Worm (Caenorhabditis elegans) whole organism, young adult: ENCODE results near the gene F49C5.5.
A peak's percentile ranks its signal among the peaks of the same experiment; 100 is the strongest.

Experiments
- B0019.2 ChIP-seq: fragments of 200-800 bp; sonication (Bioruptor generic); conservative IDR thresholded peaks from 2 replicates; pipeline ENCODE4 v1.3.6; 2022; ENCODE audit warnings: missing genetic modification reagents, missing genetic modification characterization, missing compliant biosample characterization
- B0035.1 ChIP-seq: sonication (generic microtip); optimal IDR thresholded peaks from 2 replicates; lab custom pipeline; 2016; ENCODE audit warnings: missing genetic modification characterization, mild to moderate bottlenecking, missing compliant biosample characterization, missing genotype, missing genetic modification reagents
- B0336.3 ChIP-seq: fragments of 200-800 bp; sonication (Bioruptor generic); IDR thresholded peaks from 2 replicates; pipeline ENCODE4 v1.3.6; 2022; ENCODE audit warnings: missing genetic modification characterization, missing compliant biosample characterization
- C17E4.6 ChIP-seq: fragments of 200-800 bp; sonication (Bioruptor generic); IDR thresholded peaks from 2 replicates; pipeline ENCODE4 v1.3.6; 2022; ENCODE audit warnings: missing genetic modification reagents, missing genetic modification characterization, missing compliant biosample characterization
- F39B2.1 ChIP-seq: fragments of 200-800 bp; sonication (Bioruptor generic); IDR thresholded peaks from 2 replicates; pipeline ENCODE4 v1.3.6; 2022; ENCODE audit warnings: missing genetic modification reagents, missing genetic modification characterization, missing compliant biosample characterization
- Y53F4B.3 ChIP-seq: fragments of 200-800 bp; sonication (Bioruptor generic); IDR thresholded peaks from 2 replicates; pipeline ENCODE4 v1.3.6; 2022; ENCODE audit warnings: missing genetic modification reagents, missing genetic modification characterization, missing compliant biosample characterization
- Y56A3A.18 ChIP-seq: fragments of 200-800 bp; sonication (Bioruptor generic); IDR thresholded peaks from 2 replicates; pipeline ENCODE4 v1.3.6; 2022; ENCODE audit warnings: missing genetic modification reagents, missing genetic modification characterization, missing compliant biosample characterization
- akir-1 ChIP-seq: fragments of 200-800 bp; sonication (Bioruptor generic); optimal IDR thresholded peaks from 2 replicates; lab custom pipeline; 2018; ENCODE audit warnings: mild to moderate bottlenecking, missing genetic modification characterization, moderate library complexity, missing compliant biosample characterization
- ama-1 ChIP-seq, 3 experiments: fragments of 150-350 bp in 1 of 3; sonication (generic microtip) in 2 of 3; optimal IDR thresholded peaks; 2 replicates each; lab custom pipeline; 2014 to 2018; ENCODE audit warnings: missing biosample characterization in 2 of 3, missing genetic modification characterization in 2 of 3, missing genetic modification reagents in 2 of 3
- atf-7 ChIP-seq: sonication (generic microtip); optimal IDR thresholded peaks from 2 replicates; lab custom pipeline; 2017; ENCODE audit warnings: mild to moderate bottlenecking, missing genetic modification characterization, missing compliant biosample characterization
- athp-1 ChIP-seq: sonication (generic microtip); optimal IDR thresholded peaks from 2 replicates; lab custom pipeline; 2017; ENCODE audit warnings: mild to moderate bottlenecking, missing genetic modification characterization, missing compliant biosample characterization
- ccch-3 ChIP-seq: fragments of 200-800 bp; sonication (Bioruptor generic); optimal IDR thresholded peaks from 2 replicates; lab custom pipeline; 2018; ENCODE audit warnings: mild to moderate bottlenecking, missing genetic modification characterization, missing compliant biosample characterization
- cebp-1 ChIP-seq, 2 experiments: fragments of 200-800 bp in 1 of 2; sonication (Bioruptor generic) in 1 of 2; sonication (generic microtip) in 1 of 2; IDR thresholded peaks in 1 of 2; optimal IDR thresholded peaks in 1 of 2; 2 replicates each; pipeline versions ENCODE4 v1.3.6 to Lab custom; 2017 to 2022; ENCODE audit warnings: missing compliant biosample characterization in 2 of 2, missing genetic modification characterization in 2 of 2, mild to moderate bottlenecking in 1 of 2, missing genetic modification reagents in 1 of 2, moderate library complexity in 1 of 2
- cebp-2 ChIP-seq: fragments of 200-800 bp; sonication (Bioruptor generic); IDR thresholded peaks from 2 replicates; pipeline ENCODE4 v1.3.6; 2022; ENCODE audit warnings: missing genetic modification characterization, missing compliant biosample characterization
- ceh-40 ChIP-seq: fragments of 200-800 bp; sonication (Bioruptor generic); IDR thresholded peaks from 2 replicates; pipeline ENCODE4 v1.3.6; 2022; ENCODE audit warnings: missing genetic modification characterization, missing compliant biosample characterization
- ceh-91 ChIP-seq: fragments of 200-800 bp; sonication (Bioruptor generic); IDR thresholded peaks from 2 replicates; pipeline ENCODE4 v1.3.6; 2022; ENCODE audit warnings: missing genetic modification reagents, missing genetic modification characterization, missing compliant biosample characterization
- chd-7 ChIP-seq: sonication (generic microtip); optimal IDR thresholded peaks from 2 replicates; lab custom pipeline; 2016; ENCODE audit warnings: mild to moderate bottlenecking, missing genetic modification characterization, moderate library complexity, missing compliant biosample characterization
- dpff-1 ChIP-seq: sonication (generic microtip); optimal IDR thresholded peaks from 2 replicates; lab custom pipeline; 2017; ENCODE audit warnings: mild to moderate bottlenecking, missing genetic modification characterization, missing compliant biosample characterization
- efl-1 ChIP-seq: fragments of 150-350 bp; optimal IDR thresholded peaks from 2 replicates; lab custom pipeline; 2014; ENCODE audit warnings: missing biosample characterization, missing genetic modification reagents, missing genetic modification characterization
- egl-18 ChIP-seq: fragments of 200-800 bp; sonication (Bioruptor generic); IDR thresholded peaks from 2 replicates; pipeline ENCODE4 v1.3.6; 2022; ENCODE audit warnings: missing genetic modification reagents, missing genetic modification characterization, missing compliant biosample characterization
- egl-44 ChIP-seq: fragments of 200-800 bp; sonication (Bioruptor generic); IDR thresholded peaks from 2 replicates; pipeline ENCODE4 v1.3.6; 2022; ENCODE audit warnings: missing genetic modification reagents, missing genetic modification characterization, missing compliant biosample characterization
- gei-17 ChIP-seq: fragments of 200-800 bp; sonication (Bioruptor generic); optimal IDR thresholded peaks from 2 replicates; lab custom pipeline; 2018; ENCODE audit warnings: mild to moderate bottlenecking, missing genetic modification characterization, missing compliant biosample characterization
- hlh-26 ChIP-seq: fragments of 200-800 bp; sonication (Bioruptor generic); conservative IDR thresholded peaks from 2 replicates; pipeline ENCODE4 v1.3.6; 2022; ENCODE audit warnings: missing genetic modification reagents, missing genetic modification characterization, missing compliant biosample characterization
- hmg-1.2 ChIP-seq: fragments of 200-800 bp; sonication (Bioruptor generic); IDR thresholded peaks from 2 replicates; pipeline ENCODE4 v1.3.6; 2022; ENCODE audit warnings: missing genetic modification reagents, missing genetic modification characterization, missing compliant biosample characterization
- hmg-20 ChIP-seq: fragments of 200-800 bp; sonication (Bioruptor generic); IDR thresholded peaks from 2 replicates; pipeline ENCODE4 v1.3.6; 2022; ENCODE audit warnings: missing genetic modification reagents, missing genetic modification characterization, missing compliant biosample characterization
- lag-1 ChIP-seq: fragments of 200-800 bp; sonication (Bioruptor generic); IDR thresholded peaks from 2 replicates; pipeline ENCODE4 v1.3.6; 2022; ENCODE audit warnings: missing genetic modification reagents, missing genetic modification characterization, missing compliant biosample characterization
- lin-40 ChIP-seq: sonication (generic microtip); optimal IDR thresholded peaks from 2 replicates; lab custom pipeline; 2016; ENCODE audit warnings: missing genetic modification characterization, mild to moderate bottlenecking, missing compliant biosample characterization, missing genotype, missing genetic modification reagents
- lir-1 ChIP-seq: fragments of 200-800 bp; sonication (Bioruptor generic); conservative IDR thresholded peaks from 2 replicates; pipeline ENCODE4 v1.3.6; 2022; ENCODE audit warnings: missing genetic modification reagents, missing genetic modification characterization, missing compliant biosample characterization
- madf-3 ChIP-seq: fragments of 200-800 bp; sonication (Bioruptor generic); IDR thresholded peaks from 2 replicates; pipeline ENCODE4 v1.3.6; 2022; ENCODE audit warnings: missing genetic modification reagents, missing genetic modification characterization, missing compliant biosample characterization
- madf-6 ChIP-seq: fragments of 200-800 bp; sonication (Bioruptor generic); IDR thresholded peaks from 2 replicates; pipeline ENCODE4 v1.3.6; 2022; ENCODE audit warnings: missing genetic modification reagents, missing genetic modification characterization, missing compliant biosample characterization
- madf-8 ChIP-seq: fragments of 200-800 bp; sonication (Bioruptor generic); conservative IDR thresholded peaks from 2 replicates; pipeline ENCODE4 v1.3.6; 2022; ENCODE audit warnings: missing genetic modification reagents, missing genetic modification characterization, missing compliant biosample characterization
- mel-28 ChIP-seq: sonication (generic microtip); optimal IDR thresholded peaks from 2 replicates; lab custom pipeline; 2016; ENCODE audit warnings: borderline replicate concordance, mild to moderate bottlenecking, missing genetic modification characterization, missing compliant biosample characterization
- mxl-1 ChIP-seq: sonication (generic microtip); optimal IDR thresholded peaks from 2 replicates; lab custom pipeline; 2016; ENCODE audit warnings: missing genetic modification characterization, missing compliant biosample characterization
- pbrm-1 ChIP-seq: fragments of 200-800 bp; sonication (Bioruptor generic); IDR thresholded peaks from 2 replicates; pipeline ENCODE4 v1.3.6; 2022; ENCODE audit warnings: missing genetic modification reagents, missing genetic modification characterization, missing compliant biosample characterization
- rec-8 ChIP-seq, 2 experiments: sonication (generic microtip); optimal IDR thresholded peaks; 2 replicates each; lab custom pipeline; 2016; ENCODE audit warnings: mild to moderate bottlenecking in 2 of 2, missing genetic modification characterization in 2 of 2, missing genetic modification reagents in 2 of 2, missing genotype in 2 of 2, missing biosample characterization in 1 of 2, missing compliant biosample characterization in 1 of 2, moderate library complexity in 1 of 2
- tbx-9 ChIP-seq: sonication (generic microtip); optimal IDR thresholded peaks from 2 replicates; lab custom pipeline; 2016; ENCODE audit warnings: borderline replicate concordance, missing genetic modification characterization, inconsistent platforms, missing compliant biosample characterization
- unc-62 ChIP-seq: fragments of 150-350 bp; optimal IDR thresholded peaks from 2 replicates; lab custom pipeline; 2014; ENCODE audit warnings: missing biosample characterization, missing genetic modification reagents, missing genetic modification characterization
- ztf-22 ChIP-seq: fragments of 200-800 bp; sonication (Bioruptor generic); optimal IDR thresholded peaks from 2 replicates; lab custom pipeline; 2018; ENCODE audit warnings: mild to moderate bottlenecking, missing genetic modification characterization, moderate library complexity, missing compliant biosample characterization
- ztf-25 ChIP-seq: fragments of 200-800 bp; sonication (Bioruptor generic); IDR thresholded peaks from 2 replicates; pipeline ENCODE4 v1.3.6; 2022; ENCODE audit warnings: missing genetic modification reagents, missing genetic modification characterization, missing compliant biosample characterization

Gene F49C5.5

ce11 chrII:12535297-12535803 lies 11.0 kb downstream of the F49C5.5 start, which contains the start of gene nimk-1 (continued):
- TF ChIP-seq ztf-25 (GFP tag; lab: Robert Waterston, UW), result no peak

- TF ChIP-seq gei-17 (no peak), egl-44 (no peak), Y56A3A.18 (GFP tag; lab: Robert Waterston, UW) (no peak), hmg-20 (GFP tag; lab: Robert Waterston, UW) (no peak), unc-62 (GFP tag; lab: Kevin White, UChicago) (no peak), ceh-40 (GFP tag; lab: Robert Waterston, UW) (no peak), atf-7 (tag; lab: Kevin White, UChicago) (no peak), lir-1 (GFP tag; lab: Robert Waterston, UW) (no peak), hlh-26 (GFP tag; lab: Robert Waterston, UW) (no peak), cebp-2 (GFP tag; lab: Robert Waterston, UW) (no peak), mxl-1 (tag; lab: Kevin White, UChicago) (no peak), ama-1 (optimal IDR thresholded peaks at IDR 0.05; lab: Kevin White, UChicago) (no peak), ama-1 (GFP tag; optimal IDR thresholded peaks at IDR 0.05; lab: Kevin White, UChicago) (no peak)
- TF ChIP-seq, all 124 proteins: peak for 0
Measured at ce11 chrII:12530958-12531357, 15.4 kb downstream of the F49C5.5 start, which contains the start of gene srx-120. Gene srx-120 (plus strand): TSS chrII:12531258.

- no peak for TF ChIP-seq atf-7 (tag; lab: Kevin White, UChicago)
- TF ChIP-seq Y53F4B.3 (GFP tag; lab: Robert Waterston, UW), result no peak
Measured at ce11 chrII:12527947-12528346, 18.4 kb downstream of the F49C5.5 start, which contains the start of gene srx-119. Gene srx-119 (plus strand): TSS chrII:12528247.

DNA sequence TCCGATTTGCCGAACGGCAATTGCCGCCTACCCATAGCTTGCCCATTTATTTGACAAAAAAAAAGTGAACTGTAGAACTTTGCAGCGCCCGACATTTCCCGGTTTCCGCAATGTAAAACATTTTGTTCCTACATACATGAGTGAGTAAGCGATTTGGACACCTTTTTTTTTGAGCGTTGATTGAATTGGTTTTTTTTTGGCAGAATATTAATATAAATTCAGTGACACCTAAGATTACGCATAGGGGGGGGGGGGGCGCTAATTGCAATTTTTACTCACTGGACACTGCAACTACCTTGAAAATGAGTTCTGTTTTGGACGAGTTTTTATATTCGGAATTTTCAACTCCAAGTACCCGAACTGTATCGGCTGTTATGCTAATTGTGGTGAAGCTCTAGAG lies 20.8 kb downstream of the F49C5.5 start, which contains the start of gene srx-118:
TSS of gene srx-118 (plus strand) at position 301 of the 400 bp plus-strand sequence.
- TF ChIP-seq B0035.1, result no peak

ce11 chrII:12519616-12520015 lies 26.7 kb downstream of the F49C5.5 start, which contains the start of gene ceh-99:
Gene ceh-99 (plus strand): TSS chrII:12519981.
- TF ChIP-seq F39B2.1, result no peak
- no peak for TF ChIP-seq egl-44
- no peak for TF ChIP-seq athp-1 (tag; lab: Kevin White, UChicago)
- no peak for TF ChIP-seq B0336.3 (GFP tag; lab: Robert Waterston, UW)
- no peak for TF ChIP-seq cebp-2 (GFP tag; lab: Robert Waterston, UW)
- no peak for TF ChIP-seq ccch-3 (GFP tag; lab: Kevin White, UChicago)
- peak; percentile 45; the same call in 1 of the 2 replicates for TF ChIP-seq hmg-1.2 (GFP tag; lab: Robert Waterston, UW)
- no peak for TF ChIP-seq cebp-1 (GFP tag; IDR thresholded peaks at IDR 0.05; lab: Robert Waterston, UW)
- TF ChIP-seq cebp-1 (tag; optimal IDR thresholded peaks at IDR 0.05; lab: Kevin White, UChicago), result no peak
- no peak for TF ChIP-seq chd-7 (tag; lab: Kevin White, UChicago)
- TF ChIP-seq madf-6 (GFP tag; lab: Robert Waterston, UW), result peak; percentile 76
- no peak for TF ChIP-seq dpff-1
- TF ChIP-seq ztf-22 (GFP tag; lab: Kevin White, UChicago), result no peak
- TF ChIP-seq C17E4.6, result no peak
- peak; percentile 50; the same call in 1 of the 2 replicates for TF ChIP-seq madf-8
- TF ChIP-seq tbx-9, result no peak
- no peak for TF ChIP-seq mel-28
- no peak for TF ChIP-seq B0019.2 (GFP tag; lab: Robert Waterston, UW)
- TF ChIP-seq ama-1 (optimal IDR thresholded peaks at IDR 0.05; lab: Kevin White, UChicago), result no peak
- no peak for TF ChIP-seq ama-1 (GFP tag; optimal IDR thresholded peaks at IDR 0.05; lab: Kevin White, UChicago)
- 0 out of 2 replicates have a peak, but pooled peaks have one; percentile 42 for TF ChIP-seq madf-3
- TF ChIP-seq lin-40, result no peak
- TF ChIP-seq lag-1 (GFP tag; lab: Robert Waterston, UW), result no peak
- peak; percentile 73 for TF ChIP-seq efl-1 (GFP tag; lab: Kevin White, UChicago)
- TF ChIP-seq ceh-91 (GFP tag; lab: Robert Waterston, UW), result no peak
- TF ChIP-seq egl-18, result no peak
- no peak for TF ChIP-seq rec-8 (tag; optimal IDR thresholded peaks at IDR 0.05; lab: Kevin White, UChicago)
- no peak for TF ChIP-seq akir-1 (GFP tag; lab: Kevin White, UChicago)
- peak; percentile 53; the same call in 1 of the 2 replicates for TF ChIP-seq pbrm-1
